Fruit fly (Drosophila melanogaster) whole organism, embryonic: ENCODE results near the gene CG42488.
A peak's percentile ranks its signal among the peaks of the same experiment; 100 is the strongest.

Experiments used
- C15 ChIP-seq: fragments of 200-800 bp; sonication (Bioruptor generic); IDR thresholded peaks from 3 replicates; pipeline ENCODE4 v1.3.6; 2022; ENCODE audit warnings: missing biosample characterization, missing genetic modification characterization
- CG11504 ChIP-seq: fragments of 200-800 bp; sonication (Bioruptor generic); optimal IDR thresholded peaks from 3 replicates; lab custom pipeline; 2019; ENCODE audit warnings: missing biosample characterization, mild to moderate bottlenecking, missing genetic modification characterization, moderate library complexity
- CG11695 ChIP-seq: fragments of 200-800 bp; sonication (Bioruptor generic); IDR thresholded peaks from 3 replicates; pipeline ENCODE4 v1.3.6; 2022; ENCODE audit warnings: missing biosample characterization, missing genetic modification characterization
- CG12299 ChIP-seq: fragments of 200-800 bp; sonication (Bioruptor generic); optimal IDR thresholded peaks from 2 replicates; lab custom pipeline; 2018; ENCODE audit warnings: missing biosample characterization, mild to moderate bottlenecking, missing genetic modification characterization
- CG13287 ChIP-seq: fragments of 200-800 bp; sonication (Bioruptor generic); IDR thresholded peaks from 2 replicates; pipeline ENCODE4 v1.3.6; 2022; ENCODE audit warnings: missing biosample characterization, missing genetic modification characterization; ENCODE audit not compliant: partially characterized antibody
- CG1529 ChIP-seq: fragments of 200-800 bp; sonication (Bioruptor generic); optimal IDR thresholded peaks from 3 replicates; lab custom pipeline; 2018; ENCODE audit warnings: missing biosample characterization, missing genetic modification characterization
- CG1602 ChIP-seq: fragments of 200-800 bp; sonication (Bioruptor generic); optimal IDR thresholded peaks from 3 replicates; lab custom pipeline; 2016; ENCODE audit warnings: missing biosample characterization, missing genetic modification characterization
- CG1603 ChIP-seq: fragments of 200-800 bp; sonication (Bioruptor generic); optimal IDR thresholded peaks from 2 replicates; lab custom pipeline; 2019; ENCODE audit warnings: missing biosample characterization, mild to moderate bottlenecking, missing genetic modification characterization, moderate library complexity
- CG16815 ChIP-seq: fragments of 200-800 bp; sonication (Bioruptor generic); optimal IDR thresholded peaks from 3 replicates; lab custom pipeline; 2017; ENCODE audit warnings: missing biosample characterization, mild to moderate bottlenecking, missing genetic modification characterization
- CG17328 ChIP-seq: fragments of 200-800 bp; sonication (Bioruptor generic); IDR thresholded peaks from 2 replicates; pipeline ENCODE4 v1.3.6; 2022; ENCODE audit warnings: missing biosample characterization, missing genetic modification characterization
- CG17361 ChIP-seq: fragments of 200-800 bp; sonication (Bioruptor generic); IDR thresholded peaks from 3 replicates; pipeline ENCODE4 v1.3.6; 2022; ENCODE audit warnings: missing biosample characterization, missing genetic modification characterization
- CG17385 ChIP-seq: fragments of 200-800 bp; sonication (Bioruptor generic); optimal IDR thresholded peaks from 3 replicates; lab custom pipeline; 2018; ENCODE audit warnings: missing biosample characterization, mild to moderate bottlenecking, missing genetic modification characterization
- CG17612 ChIP-seq: fragments of 200-800 bp; sonication (Bioruptor generic); IDR thresholded peaks from 2 replicates; pipeline ENCODE4 v1.3.6; 2022; ENCODE audit warnings: missing biosample characterization, missing genetic modification characterization
- CG18599 ChIP-seq: fragments of 200-800 bp; sonication (Bioruptor generic); optimal IDR thresholded peaks from 3 replicates; lab custom pipeline; 2017; ENCODE audit warnings: missing biosample characterization, missing genetic modification characterization, mild to moderate bottlenecking, moderate library complexity, missing genetic modification reagents
- CG2129 ChIP-seq: fragments of 200-800 bp; sonication (Bioruptor generic); IDR thresholded peaks from 2 replicates; pipeline ENCODE4 v1.3.6; 2022; ENCODE audit warnings: missing biosample characterization, missing genetic modification characterization; ENCODE audit not compliant: partially characterized antibody
- CG32772 ChIP-seq: fragments of 200-800 bp; sonication (Bioruptor generic); IDR thresholded peaks from 2 replicates; pipeline ENCODE4 v1.3.6; 2022; ENCODE audit warnings: missing biosample characterization, missing genetic modification characterization
- CG4282 ChIP-seq: fragments of 200-800 bp; sonication (Bioruptor generic); optimal IDR thresholded peaks from 2 replicates; lab custom pipeline; 2016; ENCODE audit warnings: missing biosample characterization, missing genetic modification characterization
- CG6254 ChIP-seq: fragments of 200-800 bp; sonication (Bioruptor generic); optimal IDR thresholded peaks from 3 replicates; lab custom pipeline; 2017; ENCODE audit warnings: mild to moderate bottlenecking, missing biosample characterization, missing genetic modification reagents, missing genetic modification characterization
- CG6654 ChIP-seq: fragments of 200-800 bp; sonication (Bioruptor generic); optimal IDR thresholded peaks from 2 replicates; lab custom pipeline; 2017; ENCODE audit warnings: missing biosample characterization, mild to moderate bottlenecking, missing genetic modification characterization
- CG6689 ChIP-seq: fragments of 200-800 bp; sonication (Bioruptor generic); IDR thresholded peaks from 2 replicates; pipeline ENCODE4 v1.3.6; 2022; ENCODE audit warnings: missing biosample characterization, missing genetic modification characterization
- CG6854 ChIP-seq: fragments of 200-800 bp; sonication (Bioruptor generic); optimal IDR thresholded peaks from 3 replicates; lab custom pipeline; 2017; ENCODE audit warnings: missing biosample characterization, mild to moderate bottlenecking, missing genetic modification characterization
- CG7786 ChIP-seq: fragments of 200-800 bp; sonication (Bioruptor generic); optimal IDR thresholded peaks from 2 replicates; lab custom pipeline; 2016; ENCODE audit warnings: missing biosample characterization, missing genetic modification characterization
- CG8281 ChIP-seq: fragments of 200-800 bp; sonication (Bioruptor generic); optimal IDR thresholded peaks from 2 replicates; lab custom pipeline; 2018; ENCODE audit warnings: missing biosample characterization, mild to moderate bottlenecking, missing genetic modification characterization, moderate library complexity
- CG9817 ChIP-seq: fragments of 200-800 bp; sonication (Bioruptor generic); optimal IDR thresholded peaks from 2 replicates; lab custom pipeline; 2018; ENCODE audit warnings: missing biosample characterization, mild to moderate bottlenecking, missing genetic modification characterization, moderate library complexity
- Dad ChIP-seq: fragments of 200-800 bp; sonication (Bioruptor generic); optimal IDR thresholded peaks from 3 replicates; lab custom pipeline; 2016; ENCODE audit warnings: missing biosample characterization, missing genetic modification characterization
- GATAe ChIP-seq: fragments of 200-800 bp; sonication (Bioruptor generic); conservative IDR thresholded peaks from 2 replicates; pipeline ENCODE4 v1.3.6; 2022; ENCODE audit warnings: missing biosample characterization, missing genetic modification characterization
- Hsf ChIP-seq: fragments of 200-800 bp; sonication (Bioruptor generic); optimal IDR thresholded peaks from 3 replicates; lab custom pipeline; 2016; ENCODE audit warnings: missing biosample characterization, missing genetic modification characterization
- Lim3 ChIP-seq: fragments of 200-800 bp; sonication (Bioruptor generic); IDR thresholded peaks from 2 replicates; pipeline ENCODE4 v1.3.6; 2022; ENCODE audit warnings: missing biosample characterization, missing genetic modification characterization
- Meics ChIP-seq: fragments of 200-800 bp; sonication (Bioruptor generic); optimal IDR thresholded peaks from 2 replicates; lab custom pipeline; 2017; ENCODE audit warnings: missing biosample characterization, mild to moderate bottlenecking, missing genetic modification characterization
- Ptx1 ChIP-seq: fragments of 200-800 bp; sonication (Bioruptor generic); IDR thresholded peaks from 2 replicates; pipeline ENCODE4 v1.3.6; 2022; ENCODE audit warnings: missing biosample characterization, missing genetic modification characterization
- al ChIP-seq: fragments of 200-800 bp; sonication (Bioruptor generic); IDR thresholded peaks from 2 replicates; pipeline ENCODE4 v1.3.6; 2022; ENCODE audit warnings: missing biosample characterization, missing genetic modification characterization
- bsh ChIP-seq, 2 experiments: fragments of 200-800 bp; sonication (Bioruptor generic); optimal IDR thresholded peaks; 2 replicates each; lab custom pipeline; 2017 to 2018; ENCODE audit warnings: mild to moderate bottlenecking in 2 of 2, missing biosample characterization in 2 of 2, missing genetic modification characterization in 2 of 2, moderate library complexity in 1 of 2
- chn ChIP-seq: fragments of 200-800 bp; sonication (Bioruptor generic); optimal IDR thresholded peaks from 2 replicates; lab custom pipeline; 2016; ENCODE audit warnings: missing biosample characterization, missing genetic modification characterization
- cwo ChIP-seq: fragments of 200-800 bp; sonication (Bioruptor generic); optimal IDR thresholded peaks from 3 replicates; lab custom pipeline; 2017; ENCODE audit warnings: missing biosample characterization, missing genetic modification characterization, mild to moderate bottlenecking, moderate library complexity, missing genetic modification reagents
- danr ChIP-seq: fragments of 200-800 bp; sonication (Bioruptor generic); IDR thresholded peaks from 2 replicates; pipeline ENCODE4 v1.3.6; 2022; ENCODE audit warnings: missing biosample characterization, missing genetic modification characterization
- dmrt11E ChIP-seq: fragments of 200-800 bp; sonication (Bioruptor generic); optimal IDR thresholded peaks from 3 replicates; lab custom pipeline; 2018; ENCODE audit warnings: missing biosample characterization, mild to moderate bottlenecking, missing genetic modification characterization, moderate library complexity
- esg ChIP-seq: fragments of 200-800 bp; sonication (Bioruptor generic); conservative IDR thresholded peaks from 2 replicates; pipeline ENCODE4 v1.3.6; 2022; ENCODE audit warnings: missing biosample characterization, missing genetic modification characterization
- fd102C ChIP-seq: fragments of 200-800 bp; sonication (Bioruptor generic); optimal IDR thresholded peaks from 2 replicates; lab custom pipeline; 2018; ENCODE audit warnings: missing biosample characterization, mild to moderate bottlenecking, missing genetic modification characterization, moderate library complexity
- fu2 ChIP-seq: fragments of 200-800 bp; sonication (Bioruptor generic); optimal IDR thresholded peaks from 2 replicates; lab custom pipeline; 2016; ENCODE audit warnings: missing biosample characterization, missing genetic modification characterization
- gem ChIP-seq: fragments of 200-800 bp; sonication (Bioruptor generic); optimal IDR thresholded peaks from 2 replicates; lab custom pipeline; 2019; ENCODE audit warnings: missing biosample characterization, mild to moderate bottlenecking, missing genetic modification characterization, moderate library complexity
- h ChIP-seq: fragments of >200 bp; optimal IDR thresholded peaks from 2 replicates; lab custom pipeline; 2017
- ind ChIP-seq: fragments of 200-800 bp; sonication (Bioruptor generic); optimal IDR thresholded peaks from 3 replicates; lab custom pipeline; 2016; ENCODE audit warnings: missing biosample characterization, missing genetic modification characterization
- jigr1 ChIP-seq: fragments of 200-800 bp; sonication (Bioruptor generic); IDR thresholded peaks from 3 replicates; pipeline ENCODE4 v1.3.6; 2022; ENCODE audit warnings: missing biosample characterization, missing genetic modification characterization
- jumu ChIP-seq: fragments of 200-800 bp; sonication (Bioruptor generic); optimal IDR thresholded peaks from 3 replicates; lab custom pipeline; 2016; ENCODE audit warnings: missing biosample characterization, missing genetic modification characterization
- onecut ChIP-seq: fragments of 200-800 bp; sonication (Bioruptor generic); IDR thresholded peaks from 2 replicates; pipeline ENCODE4 v1.3.6; 2022; ENCODE audit warnings: missing biosample characterization, missing genetic modification characterization
- prd ChIP-seq, 3 experiments: fragments of >200 bp in 2 of 3; fragments of 200-800 bp in 1 of 3; sonication (Bioruptor generic) in 1 of 3; optimal IDR thresholded peaks in 2 of 3; IDR thresholded peaks in 1 of 3; 2 replicates in 2 of 3; 3 replicates in 1 of 3; pipeline versions ENCODE4 v1.3.6 to Lab custom; 2017 to 2022; ENCODE audit warnings: missing biosample characterization in 1 of 3, missing genetic modification characterization in 1 of 3
- run ChIP-seq: fragments of 200-800 bp; sonication (Bioruptor generic); optimal IDR thresholded peaks from 3 replicates; lab custom pipeline; 2018; ENCODE audit warnings: missing biosample characterization, mild to moderate bottlenecking, missing genetic modification characterization
- tio ChIP-seq: fragments of 200-800 bp; sonication (Bioruptor generic); optimal IDR thresholded peaks from 2 replicates; lab custom pipeline; 2017; ENCODE audit warnings: missing biosample characterization, missing genetic modification characterization, inconsistent platforms
- tna ChIP-seq: fragments of 200-800 bp; sonication (Bioruptor generic); IDR thresholded peaks from 2 replicates; pipeline ENCODE4 v1.3.6; 2022; ENCODE audit warnings: missing biosample characterization, missing genetic modification characterization; ENCODE audit not compliant: partially characterized antibody

The CG42488 gene

dm6 chr3R:25519465-25520071 is 36.7 kb downstream of the CG42488 start (continued):
- TF ChIP-seq CG18599 (GFP tag; lab: Kevin White, UChicago) (peak; percentile 40), jumu (GFP tag; lab: Kevin White, UChicago) (no peak), CG17361 (GFP tag; lab: Robert Waterston, UW) (peak; percentile 53; the same call in 2 of the 3 replicates), CG11695 (GFP tag; lab: Robert Waterston, UW) (0 out of 3 replicates have a peak, but pooled peaks have one; percentile 33), fu2 (GFP tag; lab: Kevin White, UChicago) (no peak), dmrt11E (tag; lab: Kevin White, UChicago) (peak; percentile 29), CG32772 (GFP tag; lab: Robert Waterston, UW) (no peak), CG17385 (GFP tag; lab: Kevin White, UChicago) (peak; percentile 2), CG11504 (peak; percentile 63), danr (no peak), onecut (no peak), CG1603 (tag; lab: Kevin White, UChicago) (no peak), CG12299 (tag; lab: Kevin White, UChicago) (no peak), h (lab: Kevin White, UChicago) (no peak), Dad (GFP tag; lab: Kevin White, UChicago) (no peak), chn (GFP tag; lab: Kevin White, UChicago) (peak; percentile 21), CG17612 (GFP tag; lab: Robert Waterston, UW) (no peak), CG6854 (no peak), Meics (GFP tag; lab: Kevin White, UChicago) (peak; percentile 26), CG7786 (GFP tag; lab: Kevin White, UChicago) (no peak), cwo (peak; percentile 5), CG8281 (no peak), CG17328 (GFP tag; lab: Robert Waterston, UW) (0 out of 2 replicates have a peak, but pooled peaks have one; percentile 12), CG16815 (GFP tag; lab: Kevin White, UChicago) (no peak), CG1529 (no peak), CG13287 (no peak), CG4282 (GFP tag; lab: Kevin White, UChicago) (no peak), CG6689 (GFP tag; lab: Robert Waterston, UW) (0 out of 2 replicates have a peak, but pooled peaks have one; percentile 26), CG6654 (GFP tag; lab: Kevin White, UChicago) (no peak), ind (GFP tag; lab: Kevin White, UChicago) (no peak), GATAe (GFP tag; lab: Robert Waterston, UW) (no peak), Hsf (GFP tag; lab: Kevin White, UChicago) (peak; percentile 15), tna (GFP tag; lab: Robert Waterston, UW) (no peak), prd (optimal IDR thresholded peaks at IDR 0.05; lab: Kevin White, UChicago) (no peak), prd (GFP tag; IDR thresholded peaks at IDR 0.05; lab: Robert Waterston, UW) (no peak; the same call in 2 of the 3 replicates), fd102C (GFP tag; lab: Kevin White, UChicago) (no peak), esg (GFP tag; lab: Robert Waterston, UW) (no peak; the same call in 1 of the 2 replicates), run (no peak), Lim3 (GFP tag; lab: Robert Waterston, UW) (no peak), jigr1 (GFP tag; lab: Robert Waterston, UW) (no peak), CG6254 (GFP tag; lab: Kevin White, UChicago) (peak; percentile 23), CG2129 (GFP tag; lab: Robert Waterston, UW) (no peak), gem (peak; percentile 60), CG1602 (GFP tag; lab: Kevin White, UChicago) (peak; percentile 12), al (no peak), bsh (GFP tag; optimal IDR thresholded peaks at IDR 0.05; lab: Kevin White, UChicago) (peak in 1 of 2 experiments; percentile 43), Ptx1 (GFP tag; lab: Robert Waterston, UW) (0 out of 2 replicates have a peak, but pooled peaks have one; percentile 7), C15 (GFP tag; lab: Robert Waterston, UW) (no peak), CG9817 (tag; lab: Kevin White, UChicago) (no peak), tio (GFP tag; lab: Kevin White, UChicago) (peak; percentile 45)
